In the genomic region with DNA sequence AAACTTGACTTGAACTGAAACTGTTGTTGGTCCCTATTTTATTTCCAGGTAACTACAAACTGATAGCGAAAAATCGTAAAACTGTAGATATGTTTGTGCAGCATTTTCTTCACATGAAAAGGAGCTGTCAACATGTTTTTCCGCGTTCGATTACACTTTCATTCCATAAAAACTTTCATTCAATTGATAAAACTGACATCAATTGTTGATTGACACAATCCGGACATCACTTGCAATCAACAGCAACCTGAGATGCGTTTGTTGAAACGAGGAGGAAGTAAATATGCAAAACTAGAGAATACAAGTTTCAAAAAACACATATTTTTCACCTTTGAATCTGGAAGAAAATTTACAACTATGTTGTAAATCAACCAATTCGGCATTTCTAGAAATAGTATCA, we compare ENCODE assay signal across 3 worm cellular contexts.
A peak's percentile ranks its signal among the peaks of the same experiment; 100 is the strongest.
TF ChIP-seq lines count a peak whose summit lies in the region.

No protein-coding gene starts in this region.

TF ChIP-seq in whole organism, L1 larva, 84 proteins besides CTCF, POLR2A, EP300 and RAD21:
- TF ChIP-seq blmp-1 (tag; optimal IDR thresholded peaks at IDR 0.05; lab: Kevin White, UChicago) = peak; percentile 11
- no peak for TF ChIP-seq aly-2 (tag; optimal IDR thresholded peaks at IDR 0.05; lab: Kevin White, UChicago)

TF ChIP-seq in whole organism, L4 larva, 104 proteins besides CTCF, POLR2A, EP300 and RAD21 (continues in another document):
- TF ChIP-seq T26A8.4 (GFP tag; IDR thresholded peaks at IDR 0.05; lab: Robert Waterston, UW) (no peak), nhr-11 (tag; optimal IDR thresholded peaks at IDR 0.05; lab: Kevin White, UChicago) (no peak), dmd-8 (GFP tag; IDR thresholded peaks at IDR 0.05; lab: Robert Waterston, UW) (no peak), ceh-28 (tag; optimal IDR thresholded peaks at IDR 0.05; lab: Kevin White, UChicago) (no peak), mep-1 (tag; optimal IDR thresholded peaks at IDR 0.05; lab: Kevin White, UChicago) (no peak), vab-7 (GFP tag; IDR thresholded peaks at IDR 0.05; lab: Robert Waterston, UW) (no peak), hif-1 (tag; optimal IDR thresholded peaks at IDR 0.05; lab: Kevin White, UChicago) (peak in 1 of 2 experiments; percentile 13), fkh-10 (GFP tag; optimal IDR thresholded peaks at IDR 0.05; lab: Kevin White, UChicago) (no peak), zfp-2 (tag; optimal IDR thresholded peaks at IDR 0.05; lab: Kevin White, UChicago) (no peak), ceh-44 (GFP tag; IDR thresholded peaks at IDR 0.05; lab: Robert Waterston, UW) (no peak), daf-12 (tag; optimal IDR thresholded peaks at IDR 0.05; lab: Kevin White, UChicago) (no peak), ama-1 (optimal IDR thresholded peaks at IDR 0.05; lab: Kevin White, UChicago) (no peak), skn-1 (tag; optimal IDR thresholded peaks at IDR 0.05; lab: Kevin White, UChicago) (no peak), nhr-42 (GFP tag; IDR thresholded peaks at IDR 0.05; lab: Robert Waterston, UW) (no peak), duxl-1 (tag; optimal IDR thresholded peaks at IDR 0.05; lab: Kevin White, UChicago; ENCODE audit: poor library complexity) (no peak), tag-97 (GFP tag; IDR thresholded peaks at IDR 0.05; lab: Robert Waterston, UW) (no peak), pha-4 (GFP tag; IDR thresholded peaks at IDR 0.05; lab: Robert Waterston, UW) (no peak), pha-4 (tag; optimal IDR thresholded peaks at IDR 0.05; lab: Kevin White, UChicago) (no peak), rbr-2 (tag; optimal IDR thresholded peaks at IDR 0.05; lab: Kevin White, UChicago) (no peak), nhr-28 (tag; optimal IDR thresholded peaks at IDR 0.05; lab: Kevin White, UChicago) (peak; percentile 60), saeg-2 (GFP tag; IDR thresholded peaks at IDR 0.05; lab: Robert Waterston, UW) (no peak), mes-2 (tag; optimal IDR thresholded peaks at IDR 0.05; lab: Kevin White, UChicago; ENCODE audit: poor library complexity, severe bottlenecking) (no peak), Y75B8A.6 (GFP tag; IDR thresholded peaks at IDR 0.05; lab: Robert Waterston, UW) (no peak), hlh-30 (tag; optimal IDR thresholded peaks at IDR 0.05; lab: Kevin White, UChicago; ENCODE audit: insufficient read depth) (no peak), lsy-2 (tag; optimal IDR thresholded peaks at IDR 0.05; lab: Kevin White, UChicago) (no peak), F44E2.7 (GFP tag; IDR thresholded peaks at IDR 0.05; lab: Robert Waterston, UW) (no peak), nhr-41 (GFP tag; IDR thresholded peaks at IDR 0.05; lab: Robert Waterston, UW) (no peak), daf-19 (GFP tag; conservative IDR thresholded peaks at IDR 0.05; lab: Robert Waterston, UW) (no peak), zag-1 (tag; optimal IDR thresholded peaks at IDR 0.05; lab: Kevin White, UChicago) (no peak), arid-1 (GFP tag; conservative IDR thresholded peaks at IDR 0.05; lab: Robert Waterston, UW) (no peak), nhr-25 (tag; optimal IDR thresholded peaks at IDR 0.05; lab: Kevin White, UChicago; ENCODE audit: borderline replicate concordance, insufficient read depth) (no peak), egl-27 (tag; optimal IDR thresholded peaks at IDR 0.05; lab: Kevin White, UChicago) (no peak), ZK546.5 (tag; optimal IDR thresholded peaks at IDR 0.05; lab: Kevin White, UChicago) (no peak), spr-3 (GFP tag; optimal IDR thresholded peaks at IDR 0.05; lab: Kevin White, UChicago) (no peak), unc-130 (GFP tag; optimal IDR thresholded peaks at IDR 0.05; lab: Kevin White, UChicago) (no peak), lin-39 (tag; optimal IDR thresholded peaks at IDR 0.05; lab: Kevin White, UChicago) (no peak), snpc-4 (tag; optimal IDR thresholded peaks at IDR 0.05; lab: Kevin White, UChicago) (no peak), sdz-12 (GFP tag; optimal IDR thresholded peaks at IDR 0.05; lab: Kevin White, UChicago) (no peak), ZK337.2 (GFP tag; IDR thresholded peaks at IDR 0.05; lab: Robert Waterston, UW) (no peak), lir-3 (tag; optimal IDR thresholded peaks at IDR 0.05; lab: Kevin White, UChicago) (no peak), lin-38 (GFP tag; IDR thresholded peaks at IDR 0.05; lab: Robert Waterston, UW) (no peak), nhr-76 (tag; optimal IDR thresholded peaks at IDR 0.05; lab: Kevin White, UChicago) (no peak), ceh-62 (tag; optimal IDR thresholded peaks at IDR 0.05; lab: Kevin White, UChicago) (no peak), set-16 (GFP tag; IDR thresholded peaks at IDR 0.05; lab: Robert Waterston, UW) (no peak), D1046.2 (GFP tag; IDR thresholded peaks at IDR 0.05; lab: Robert Waterston, UW) (no peak)

TF ChIP-seq in whole organism, young adult, 124 proteins besides CTCF, POLR2A, EP300 and RAD21:
- peak; percentile 9 for TF ChIP-seq atf-7 (tag; optimal IDR thresholded peaks at IDR 0.05; lab: Kevin White, UChicago)
- no peak for TF ChIP-seq nfya-1 (tag; optimal IDR thresholded peaks at IDR 0.05; lab: Kevin White, UChicago; ENCODE audit: borderline replicate concordance, insufficient read depth)
- peak; percentile 7 for TF ChIP-seq pha-4 (tag; optimal IDR thresholded peaks at IDR 0.05; lab: Kevin White, UChicago)
- no peak for TF ChIP-seq nfya-2 (GFP tag; IDR thresholded peaks at IDR 0.05; lab: Robert Waterston, UW)
- TF ChIP-seq attf-5 (GFP tag; optimal IDR thresholded peaks at IDR 0.05; lab: Kevin White, UChicago) = no peak
- TF ChIP-seq nhr-80 (tag; optimal IDR thresholded peaks at IDR 0.05; lab: Kevin White, UChicago) = peak; percentile 82
- no peak for TF ChIP-seq sptf-2 (GFP tag; optimal IDR thresholded peaks at IDR 0.05; lab: Kevin White, UChicago)
- TF ChIP-seq unc-62 (GFP tag; optimal IDR thresholded peaks at IDR 0.05; lab: Kevin White, UChicago) = peak; percentile 88
- TF ChIP-seq ztf-25 (GFP tag; IDR thresholded peaks at IDR 0.05; lab: Robert Waterston, UW) = no peak
- no peak for TF ChIP-seq F49E8.2 (tag; optimal IDR thresholded peaks at IDR 0.05; lab: Kevin White, UChicago; ENCODE audit: insufficient read depth)
- no peak for TF ChIP-seq egrh-3 (GFP tag; IDR thresholded peaks at IDR 0.05; lab: Robert Waterston, UW)
- TF ChIP-seq ztf-6 (GFP tag; IDR thresholded peaks at IDR 0.05; lab: Robert Waterston, UW) = no peak
- peak in 1 of 2 experiments; percentile 10 for TF ChIP-seq let-607 (tag; optimal IDR thresholded peaks at IDR 0.05; lab: Kevin White, UChicago)
- TF ChIP-seq tbp1 (GFP tag; optimal IDR thresholded peaks at IDR 0.05; lab: Kevin White, UChicago) = no peak
- TF ChIP-seq lin-40 (tag; optimal IDR thresholded peaks at IDR 0.05; lab: Kevin White, UChicago) = peak; percentile 15
